Worm (Caenorhabditis elegans): ENCODE results near the gene C27D8.3.
A peak's percentile ranks its signal among the peaks of the same experiment; 100 is the strongest.

The C27D8.3 gene

DNA sequence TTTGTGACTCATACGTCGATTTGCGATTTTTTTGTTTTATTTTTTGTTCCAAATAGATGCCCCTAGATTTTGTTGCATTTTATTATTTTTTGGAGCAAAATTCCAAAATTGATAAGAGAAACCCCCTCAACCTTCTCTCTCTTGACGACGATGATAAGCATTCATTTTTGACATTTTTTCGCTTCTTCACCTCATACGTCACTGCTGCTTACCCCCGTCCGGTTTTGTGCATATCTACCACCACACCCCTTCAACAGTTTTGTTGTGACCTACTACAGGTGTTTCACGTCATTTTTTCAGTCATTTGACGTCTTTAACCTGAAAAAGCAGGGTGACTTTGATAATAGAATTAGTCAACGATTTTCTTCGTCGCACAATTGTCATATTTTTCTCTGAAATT is 12.7 kb downstream of the C27D8.3 start:
- no peak for TF ChIP-seq unc-86 (tag; optimal IDR thresholded peaks at IDR 0.05)
- no peak for TF ChIP-seq lin-11 (tag; optimal IDR thresholded peaks at IDR 0.05)
- TF ChIP-seq ceh-24 (tag; optimal IDR thresholded peaks at IDR 0.05) = no peak
- no peak for TF ChIP-seq nhr-11 (tag; optimal IDR thresholded peaks at IDR 0.05)
- TF ChIP-seq pha-4 (tag; optimal IDR thresholded peaks at IDR 0.05) = no peak

DNA sequence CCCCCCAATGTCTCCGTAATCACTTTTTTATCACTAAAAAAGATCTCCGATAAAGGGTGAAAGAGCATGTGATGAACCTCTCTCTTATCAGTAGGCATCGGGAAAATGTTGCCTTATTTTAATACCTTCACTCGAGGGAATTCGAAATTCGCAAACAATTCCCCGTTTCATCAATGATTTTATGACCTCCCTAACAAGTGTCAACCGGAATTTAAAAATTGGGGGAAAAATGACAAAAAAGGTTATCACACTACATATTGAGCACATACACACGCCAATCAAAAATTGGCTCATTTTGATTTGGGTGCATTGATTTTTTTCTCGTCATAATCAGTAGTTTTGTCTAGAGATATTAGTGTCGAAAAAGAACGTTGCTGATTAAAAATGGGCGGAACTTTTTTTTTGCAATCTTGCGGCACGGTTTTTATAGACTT is 21.8 kb downstream of the C27D8.3 start:
- no peak for TF ChIP-seq lin-11 (tag; optimal IDR thresholded peaks at IDR 0.05)
- no peak for TF ChIP-seq ets-4 (tag; optimal IDR thresholded peaks at IDR 0.05)
- TF ChIP-seq dve-1 (tag; optimal IDR thresholded peaks at IDR 0.05) = no peak
- TF ChIP-seq elt-2 (tag; optimal IDR thresholded peaks at IDR 0.05) = peak; percentile 95

DNA sequence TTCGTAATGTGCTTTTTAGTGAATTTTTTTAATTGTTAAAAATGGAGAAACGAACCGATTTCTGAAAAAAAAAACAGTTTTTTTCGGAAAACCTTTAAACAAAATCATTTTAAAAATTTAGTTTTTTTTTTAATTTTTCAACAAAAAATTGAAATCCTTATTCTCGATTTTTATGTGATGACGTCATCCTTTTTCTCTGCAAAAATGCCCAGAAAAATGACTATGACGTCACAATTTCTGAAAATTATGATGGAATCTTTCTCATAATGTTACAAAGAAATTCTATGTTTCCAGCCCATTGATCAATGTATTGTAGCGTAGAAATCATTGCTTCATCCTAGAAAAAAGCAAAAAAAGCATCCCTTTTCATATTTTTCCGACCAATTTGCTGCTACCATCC is 22.3 kb downstream of the C27D8.3 start:
- no peak for TF ChIP-seq C38D4.7 (GFP tag; optimal IDR thresholded peaks at IDR 0.05)

DNA sequence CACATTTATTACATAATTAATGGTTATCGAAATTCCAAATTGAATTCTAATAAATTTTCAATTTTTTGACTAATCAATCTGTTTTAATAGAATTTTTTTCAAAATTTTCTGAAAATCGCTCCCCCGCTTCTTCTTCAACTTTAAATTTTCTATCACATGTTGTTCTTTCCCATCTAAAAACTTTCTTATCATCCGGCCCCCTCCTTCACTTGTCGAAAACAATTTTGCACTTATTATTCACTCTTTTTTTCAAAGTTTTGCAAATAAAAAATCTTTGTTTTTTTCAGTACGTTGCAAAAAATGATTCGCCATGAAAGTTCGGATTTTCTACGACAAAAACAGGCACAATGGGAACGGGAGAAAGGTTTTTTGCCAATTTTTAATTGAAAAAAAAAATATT is 23.2 kb downstream of the C27D8.3 start, which contains the start of gene T23B5.3:
TSS of gene T23B5.3 (plus strand) at position 301 of the 400 bp plus-strand sequence.
- TF ChIP-seq nfya-1 (tag; optimal IDR thresholded peaks at IDR 0.05) (no peak), tbx-7 (tag; optimal IDR thresholded peaks at IDR 0.05) (no peak), zip-5 (tag; optimal IDR thresholded peaks at IDR 0.05) (no peak), unc-3 (GFP tag; conservative IDR thresholded peaks at IDR 0.05) (no peak), unc-3 (tag; optimal IDR thresholded peaks at IDR 0.05) (no peak), ceh-45 (GFP tag; IDR thresholded peaks at IDR 0.05) (no peak), ref-2 (tag; optimal IDR thresholded peaks at IDR 0.05) (no peak), lim-6 (tag; optimal IDR thresholded peaks at IDR 0.05) (no peak), nhr-232 (tag; optimal IDR thresholded peaks at IDR 0.05) (no peak)

DNA sequence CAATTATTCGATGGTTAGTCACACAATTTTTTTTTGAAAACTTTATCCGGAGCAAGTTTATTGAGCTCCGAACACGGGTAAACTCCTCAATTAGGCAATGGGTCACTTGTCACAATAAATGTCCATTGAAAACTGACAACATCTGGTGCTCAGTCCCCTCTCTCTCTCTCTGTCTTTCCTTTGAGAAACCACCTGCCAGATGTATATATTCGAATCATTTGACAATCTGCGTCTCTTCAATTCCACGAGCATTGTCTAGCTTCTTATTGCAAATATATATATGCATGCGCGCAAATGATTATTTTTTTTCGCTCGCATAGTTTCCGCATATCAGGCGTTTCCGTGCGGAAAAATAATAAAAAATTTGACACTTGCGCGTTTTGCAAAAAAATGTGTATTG is 25.7 kb downstream of the C27D8.3 start:
- TF ChIP-seq nhr-232 (tag; optimal IDR thresholded peaks at IDR 0.05) (no peak), tbx-2 (tag; optimal IDR thresholded peaks at IDR 0.05) (no peak), hlh-30 (tag; optimal IDR thresholded peaks at IDR 0.05; ENCODE audit: insufficient read depth) (peak; percentile 71), ceh-18 (tag; optimal IDR thresholded peaks at IDR 0.05) (no peak), pag-3 (tag; optimal IDR thresholded peaks at IDR 0.05; ENCODE audit: borderline replicate concordance) (no peak), ceh-6 (GFP tag; optimal IDR thresholded peaks at IDR 0.05) (no peak), hlh-8 (tag; optimal IDR thresholded peaks at IDR 0.05) (peak; percentile 87), ceh-31 (tag; optimal IDR thresholded peaks at IDR 0.05) (peak; percentile 32), fkh-10 (GFP tag; optimal IDR thresholded peaks at IDR 0.05) (no peak), ceh-2 (tag; optimal IDR thresholded peaks at IDR 0.05) (no peak), unc-55 (GFP tag; optimal IDR thresholded peaks at IDR 0.05) (peak; percentile 60), unc-3 (GFP tag; conservative IDR thresholded peaks at IDR 0.05) (no peak), unc-3 (tag; optimal IDR thresholded peaks at IDR 0.05) (no peak), nfya-1 (tag; optimal IDR thresholded peaks at IDR 0.05) (peak; percentile 11), ceh-24 (tag; optimal IDR thresholded peaks at IDR 0.05) (no peak)

DNA sequence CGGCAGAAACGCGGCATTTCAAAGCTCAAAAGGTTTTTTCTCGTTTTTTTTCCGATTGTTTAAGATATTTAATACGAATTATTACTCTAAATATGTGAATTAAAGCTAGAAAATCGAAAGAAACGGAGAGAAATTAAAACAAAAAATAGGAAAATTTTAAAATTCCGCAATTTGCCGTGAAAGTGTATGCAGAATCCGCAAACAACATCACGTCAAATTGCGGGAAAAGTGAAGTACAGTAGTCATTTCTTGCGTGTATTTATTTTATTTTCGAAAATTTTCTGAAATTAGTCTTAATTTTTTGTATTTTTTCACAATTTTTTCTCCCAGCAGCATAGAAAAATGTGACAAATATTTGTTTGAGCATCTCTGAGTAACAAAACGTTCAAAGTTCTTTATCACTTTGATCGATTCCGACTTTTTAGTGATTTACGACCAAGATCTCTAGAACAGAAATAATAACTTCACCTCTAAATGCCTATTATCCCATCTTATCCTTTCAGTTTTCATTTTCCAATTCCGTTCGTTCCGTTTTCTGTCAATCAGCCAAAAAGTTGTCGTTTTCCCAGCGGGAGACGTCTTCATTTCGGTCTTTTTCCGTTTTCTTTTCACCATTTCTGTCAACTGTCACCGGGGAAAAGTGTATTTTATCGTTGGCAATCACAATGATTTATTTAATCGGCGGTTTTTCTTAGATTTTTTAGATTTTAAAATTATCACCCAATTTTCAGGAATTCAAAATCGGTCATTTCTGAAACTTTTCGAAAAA is 26.5 kb downstream of the C27D8.3 start:
- TF ChIP-seq ceh-6 (GFP tag; optimal IDR thresholded peaks at IDR 0.05) (no peak), K02D7.2 (tag; optimal IDR thresholded peaks at IDR 0.05) (no peak), sdc-2 (tag; optimal IDR thresholded peaks at IDR 0.05) (no peak), hlh-6 (tag; optimal IDR thresholded peaks at IDR 0.05) (no peak)
